Worm (Caenorhabditis elegans) whole organism, dauer: ENCODE results near the gene R74.8.

ENCODE experiments used
- unc-62 ChIP-seq: sonication (generic microtip); optimal IDR thresholded peaks from 2 replicates; lab custom pipeline; 2017; ENCODE audit warnings: missing biosample characterization, missing genetic modification reagents, missing genetic modification characterization

The R74.8 gene

DNA sequence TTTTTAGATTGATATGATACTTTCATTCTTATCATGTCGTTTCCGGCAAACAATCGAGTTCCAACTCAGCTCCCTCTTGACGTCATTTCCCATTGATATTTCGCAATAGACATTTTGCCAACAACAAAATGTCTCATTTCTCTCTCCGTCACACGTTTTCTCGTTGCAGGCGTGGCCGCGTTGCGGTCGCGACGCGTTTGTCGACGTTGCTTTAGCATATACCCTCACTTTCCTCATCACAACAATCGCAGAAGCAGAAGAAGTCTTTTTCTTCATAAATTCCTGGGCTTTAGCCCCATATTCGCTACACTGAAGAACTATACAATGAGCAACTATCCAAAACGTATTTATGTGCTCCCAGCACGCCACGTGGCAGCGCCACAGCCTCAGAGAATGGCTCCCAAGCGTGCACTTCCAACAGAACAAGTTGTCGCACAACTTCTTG lies 12.4 kb upstream of the R74.8 start, which contains the start of gene xbp-1:
Gene xbp-1 (plus strand): TSS at position 151 of the 445 bp plus-strand sequence.
- TF ChIP-seq unc-62 (GFP tag; lab: Kevin White, UChicago): no peak

DNA sequence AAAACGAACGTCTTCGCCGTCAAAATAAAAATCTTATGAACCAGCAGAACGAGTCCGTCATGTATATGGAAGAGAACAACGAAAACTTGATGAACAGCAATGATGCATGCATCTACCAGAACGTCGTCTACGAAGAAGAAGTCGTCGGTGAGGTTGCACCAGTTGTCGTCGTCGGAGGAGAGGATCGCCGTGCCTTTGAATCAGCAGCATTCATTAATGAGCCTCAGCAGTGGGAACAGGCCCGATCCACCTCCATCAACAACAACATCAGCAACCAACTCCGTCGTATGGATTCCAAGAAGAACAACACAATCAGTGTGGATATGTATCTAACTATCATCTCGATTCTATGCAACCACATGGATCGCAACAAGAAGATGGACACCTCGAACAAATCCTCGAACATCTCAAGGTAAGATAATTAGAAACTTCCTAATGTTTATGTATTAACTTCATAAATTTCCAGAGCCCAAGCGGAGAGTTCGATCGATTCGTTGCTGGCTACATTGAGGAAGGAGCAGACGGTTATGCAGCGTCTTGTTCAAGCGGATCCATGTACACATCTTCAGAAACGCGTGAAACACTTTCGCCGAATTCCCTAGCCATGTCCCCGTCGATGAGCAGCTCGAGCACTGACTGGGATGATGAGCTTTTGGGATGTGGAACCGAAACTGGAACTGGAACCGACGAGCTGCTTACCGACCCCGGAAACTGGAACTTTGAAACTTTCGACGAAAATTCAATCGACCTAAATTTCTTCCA lies 11.5 kb upstream of the R74.8 start:
- TF ChIP-seq unc-62 (GFP tag; lab: Kevin White, UChicago): no peak

DNA sequence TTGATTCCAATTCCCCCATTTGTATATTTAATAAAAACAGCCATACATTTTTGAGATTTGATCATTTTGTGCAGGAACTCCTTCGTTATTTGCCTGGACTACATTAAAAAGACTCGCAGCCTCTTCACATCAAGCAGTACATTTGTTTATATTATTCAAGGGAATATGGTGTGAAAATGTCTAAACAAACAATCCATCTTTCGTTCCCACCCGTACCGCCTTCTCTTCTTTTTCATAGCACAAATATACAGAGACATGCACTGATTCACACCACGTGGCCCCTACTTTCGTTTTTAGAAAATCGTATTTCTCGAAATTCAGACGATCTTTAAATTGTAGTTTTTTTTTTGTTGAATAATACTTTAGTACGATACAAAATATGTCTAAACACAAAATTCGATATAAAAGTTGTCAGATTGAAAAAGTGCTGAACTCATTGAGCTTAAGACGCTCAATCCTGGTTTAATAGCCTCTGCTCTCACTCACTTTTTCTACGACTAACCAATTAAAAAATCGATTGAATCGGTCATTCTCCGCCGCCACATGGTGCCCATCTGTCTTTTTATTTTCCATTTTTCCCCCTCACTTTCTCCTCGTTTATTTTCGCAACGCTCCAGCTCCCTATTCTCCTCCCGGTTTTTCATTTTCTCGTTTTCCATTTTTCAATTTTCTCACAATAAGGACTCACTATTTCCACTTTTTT lies 10.6 kb upstream of the R74.8 start:
- no peak for TF ChIP-seq unc-62 (GFP tag; lab: Kevin White, UChicago)

DNA sequence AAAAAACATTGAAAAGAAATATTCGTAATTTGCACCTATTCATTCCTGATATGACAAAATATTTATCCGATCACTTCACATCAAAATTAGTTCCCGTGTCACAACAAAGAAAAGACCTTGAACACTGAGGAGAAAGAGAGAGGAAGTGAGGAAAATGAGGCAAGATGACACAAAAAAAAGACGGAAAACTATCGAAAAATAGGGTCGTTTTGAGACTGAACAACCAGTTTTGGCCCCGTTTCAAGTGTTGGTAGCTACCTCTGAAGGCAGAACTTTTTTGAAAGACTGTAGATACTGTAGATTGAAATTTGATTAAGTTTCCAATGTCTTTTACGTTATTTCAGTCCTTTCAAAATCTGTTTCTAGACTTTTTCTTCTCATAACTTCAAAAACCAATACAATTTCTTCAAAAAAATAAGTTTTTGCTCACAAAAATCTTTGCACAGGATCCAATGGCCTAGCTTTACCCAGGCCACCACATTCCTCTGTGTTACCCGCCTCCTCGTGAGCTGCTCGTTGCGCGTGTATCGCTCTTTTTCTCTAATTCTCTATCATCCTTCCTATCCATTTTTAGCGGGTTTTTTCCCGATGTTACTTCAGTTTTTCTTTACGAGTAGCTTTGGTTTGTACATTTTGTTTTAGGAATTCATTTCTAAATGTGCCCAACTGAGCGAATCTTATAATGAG lies 9.6 kb upstream of the R74.8 start:
- no peak for TF ChIP-seq unc-62 (GFP tag; lab: Kevin White, UChicago)

ce11 chrIII:4196988-4197384 lies 9.1 kb upstream of the R74.8 start, which contains the start of gene asd-1:
asd-1 (plus strand) TSS chrIII:4197285.
- TF ChIP-seq unc-62 (GFP tag; lab: Kevin White, UChicago): no peak

ce11 chrIII:4204072-4204471 lies 2.0 kb upstream of the R74.8 start, which contains the start of the genes pelo-1 and R74.7:
pelo-1 (minus strand) TSS chrIII:4204222.
R74.7 (plus strand) TSS chrIII:4204429.
- TF ChIP-seq unc-62 (GFP tag; lab: Kevin White, UChicago): no peak

DNA sequence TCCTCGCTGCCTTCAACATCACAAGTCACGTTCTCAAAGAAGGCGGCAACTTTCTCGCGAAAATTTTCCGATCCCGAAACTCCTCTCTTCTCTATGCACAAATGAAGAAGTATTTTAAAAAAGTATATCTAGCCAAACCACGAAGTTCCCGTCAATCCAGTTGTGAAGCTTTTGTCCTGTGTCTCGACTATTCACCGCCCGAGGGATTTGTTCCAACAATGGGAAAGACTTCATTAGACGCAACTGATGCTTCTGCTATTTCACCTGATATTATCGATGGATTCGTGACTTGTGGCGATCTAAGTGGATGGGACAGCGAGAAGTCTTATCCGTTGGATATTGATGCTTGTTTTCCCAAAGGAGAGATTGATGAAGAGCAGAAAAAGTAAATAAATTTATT lies 1.1 kb upstream of the R74.8 start:
- TF ChIP-seq unc-62 (GFP tag; lab: Kevin White, UChicago): no peak

DNA sequence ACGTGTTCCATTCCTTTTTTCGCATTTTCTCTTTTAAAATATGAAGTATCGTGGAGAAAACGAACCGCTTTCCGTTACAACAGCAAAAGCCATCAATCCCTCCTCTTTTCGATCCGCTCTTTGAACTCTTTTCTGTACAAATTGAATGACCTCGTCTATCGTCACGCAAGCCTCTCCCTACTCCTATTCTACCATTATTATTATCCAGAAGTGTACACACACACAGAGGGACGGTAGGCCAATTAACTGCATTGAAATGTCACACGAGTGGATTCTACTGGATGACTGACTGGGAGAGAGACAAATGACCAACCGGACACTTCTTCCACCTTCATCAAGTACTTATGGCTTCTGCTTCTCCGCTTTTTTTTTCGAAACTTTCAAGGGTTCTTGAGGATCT lies 2.1 kb downstream of the R74.8 start:
- no peak for TF ChIP-seq unc-62 (GFP tag; lab: Kevin White, UChicago)

ce11 chrIII:4209188-4209587 lies 3.1 kb downstream of the R74.8 start, which contains the start of gene phlp-2:
phlp-2 (plus strand) TSS chrIII:4209488.
- TF ChIP-seq unc-62 (GFP tag; lab: Kevin White, UChicago): no peak

ce11 chrIII:4210661-4211060 lies 4.6 kb downstream of the R74.8 start:
- TF ChIP-seq unc-62 (GFP tag; lab: Kevin White, UChicago): no peak

DNA sequence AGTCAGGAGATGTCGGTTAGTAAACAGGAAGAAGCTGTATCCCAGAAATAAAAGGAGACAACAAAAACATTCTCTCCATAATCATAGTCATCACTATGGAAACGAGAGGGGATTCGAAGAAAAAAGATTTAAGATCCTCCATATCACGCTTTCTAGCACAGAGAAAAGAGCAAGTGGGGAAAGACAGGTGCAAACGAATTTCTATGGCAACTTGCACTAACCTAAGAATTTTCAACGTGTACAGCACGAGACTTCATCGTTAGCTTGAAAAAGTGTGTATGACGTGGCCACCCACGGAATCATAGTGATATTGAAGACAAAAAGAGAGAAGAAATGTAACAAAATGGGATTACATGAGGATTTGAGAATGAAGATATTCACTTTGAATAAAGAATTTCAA lies 14.8 kb downstream of the R74.8 start:
- no peak for TF ChIP-seq unc-62 (GFP tag; lab: Kevin White, UChicago)

DNA sequence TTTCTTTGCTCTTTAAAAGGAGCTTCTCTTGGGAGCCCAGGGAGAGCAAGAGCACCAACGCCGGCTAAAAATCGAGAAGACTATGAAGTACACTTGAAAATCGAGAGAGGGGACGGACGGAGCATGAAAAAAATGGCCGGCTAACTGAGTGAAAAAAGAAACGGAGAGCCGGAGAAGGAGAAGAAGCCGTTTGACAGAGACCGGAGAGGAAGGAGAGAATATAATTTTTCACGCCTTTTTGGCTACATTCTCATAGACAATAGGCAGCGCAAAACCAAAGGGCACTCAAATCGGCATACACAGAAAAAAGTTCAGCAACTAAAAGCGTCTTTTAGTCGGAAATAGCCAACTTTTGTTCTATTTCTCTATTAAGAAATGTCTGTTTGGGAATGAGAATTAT lies 15.4 kb downstream of the R74.8 start:
- TF ChIP-seq unc-62 (GFP tag; lab: Kevin White, UChicago): no peak

- no peak for TF ChIP-seq unc-62 (GFP tag; lab: Kevin White, UChicago)
Observed at ce11 chrIII:4223668-4224127, 17.6 kb downstream of the R74.8 start.

ce11 chrIII:4224722-4225121 lies 18.6 kb downstream of the R74.8 start:
- no peak for TF ChIP-seq unc-62 (GFP tag; lab: Kevin White, UChicago)

- TF ChIP-seq unc-62 (GFP tag; lab: Kevin White, UChicago): no peak
Observed at ce11 chrIII:4227363-4227762, 21.3 kb downstream of the R74.8 start.

DNA sequence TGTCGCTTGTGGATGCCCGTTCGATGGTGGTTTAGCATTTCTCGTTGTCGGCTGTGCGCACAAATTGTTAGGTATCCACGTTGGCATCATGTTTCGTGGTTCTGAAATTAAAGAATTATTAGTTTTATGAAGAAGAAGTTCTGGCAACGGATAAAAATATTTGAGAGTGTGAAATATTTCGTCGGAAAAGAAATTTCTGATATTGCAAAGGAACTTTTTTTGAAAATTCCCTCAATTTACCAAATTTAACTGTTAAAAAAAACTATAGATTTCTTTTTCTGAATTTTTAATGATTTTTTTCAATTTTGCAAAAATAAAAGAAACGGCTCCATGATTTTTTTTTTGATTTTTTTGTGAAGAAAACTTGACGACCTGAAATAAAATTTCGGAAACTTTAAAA lies 21.9 kb downstream of the R74.8 start, which contains the start of gene mpk-1:
Gene mpk-1 (minus strand): TSS at position 101 of the 400 bp plus-strand sequence.
- TF ChIP-seq unc-62 (GFP tag; lab: Kevin White, UChicago): no peak
